Worm (Caenorhabditis elegans): Measurements from ENCODE around the gene F18C5.10.

F18C5.10 gene

ce11 chrII:6582758-6583157 is 21.5 kb upstream of the F18C5.10 start, which contains the start of gene C56C10.4 (continued):
- TF ChIP-seq tlp-1 (tag; optimal IDR thresholded peaks at IDR 0.05), result no peak

- TF ChIP-seq efl-1 (optimal IDR thresholded peaks at IDR 0.05) (no peak), efl-1 (GFP tag; optimal IDR thresholded peaks at IDR 0.05 in 1 of 2) (peak in 1 of 2 experiments; percentile 28), snu-23 (GFP tag; optimal IDR thresholded peaks at IDR 0.05) (no peak)
Observed at ce11 chrII:6581236-6581635, 20.0 kb upstream of the F18C5.10 start, which contains the start of gene C56C10.6. Gene C56C10.6, minus strand, starts transcription at chrII:6581336.

DNA sequence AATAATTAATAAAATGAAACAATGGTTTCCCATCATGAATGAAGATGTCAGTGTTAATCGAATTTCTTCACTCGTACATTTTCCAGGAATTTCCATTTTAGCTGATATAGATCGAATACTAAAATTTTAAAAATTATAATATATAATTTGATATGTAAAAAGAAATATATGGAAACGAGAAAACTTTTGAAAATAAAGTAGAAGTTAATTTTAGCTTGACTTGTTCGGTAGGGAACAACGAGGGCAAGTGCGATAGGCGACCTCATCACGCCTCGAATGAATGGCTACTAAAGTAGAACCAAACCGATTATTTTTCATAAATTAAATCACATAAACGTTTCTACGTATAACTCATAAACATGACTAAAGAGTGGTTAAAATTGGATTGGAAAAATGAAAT is 17.1 kb upstream of the F18C5.10 start, which contains the start of gene sra-31:
Gene sra-31, minus strand, starts transcription at position 101 of the 400 bp plus-strand sequence.
- no peak for TF ChIP-seq C34B4.2 (tag; optimal IDR thresholded peaks at IDR 0.05)
- TF ChIP-seq ceh-82 (tag; optimal IDR thresholded peaks at IDR 0.05), result no peak
- no peak for TF ChIP-seq tbx-2 (tag; optimal IDR thresholded peaks at IDR 0.05)
- TF ChIP-seq nhr-19 (GFP tag; conservative IDR thresholded peaks at IDR 0.05), result no peak

ce11 chrII:6575647-6576046 is 14.4 kb upstream of the F18C5.10 start, which contains the start of gene sra-29:
Gene sra-29, minus strand, starts transcription at chrII:6575747.
- TF ChIP-seq pag-3 (tag; optimal IDR thresholded peaks at IDR 0.05; ENCODE audit: borderline replicate concordance, insufficient read depth) (no peak), C04F5.9 (tag; optimal IDR thresholded peaks at IDR 0.05) (no peak), ceh-82 (tag; optimal IDR thresholded peaks at IDR 0.05) (no peak)

ce11 chrII:6573677-6574076 is 12.4 kb upstream of the F18C5.10 start, which contains the start of gene sra-28:
Gene sra-28, minus strand, starts transcription at chrII:6573777.
- TF ChIP-seq F16B12.6 (tag; optimal IDR thresholded peaks at IDR 0.05) (no peak), nhr-11 (tag; optimal IDR thresholded peaks at IDR 0.05) (no peak), C34B4.2 (tag; optimal IDR thresholded peaks at IDR 0.05) (no peak), egl-27 (tag; optimal IDR thresholded peaks at IDR 0.05) (no peak), lin-14 (GFP tag; optimal IDR thresholded peaks at IDR 0.05) (no peak), efl-3 (GFP tag; optimal IDR thresholded peaks at IDR 0.05) (no peak), zip-4 (GFP tag; optimal IDR thresholded peaks at IDR 0.05) (no peak)

- no peak for TF ChIP-seq lin-35 (GFP tag; optimal IDR thresholded peaks at IDR 0.05)
- TF ChIP-seq rnt-1 (tag; optimal IDR thresholded peaks at IDR 0.05), result no peak
- TF ChIP-seq fkh-10 (GFP tag; optimal IDR thresholded peaks at IDR 0.05), result no peak
- TF ChIP-seq aha-1 (tag; optimal IDR thresholded peaks at IDR 0.05), result no peak
- TF ChIP-seq unc-130 (tag; optimal IDR thresholded peaks at IDR 0.05), result no peak
- TF ChIP-seq swsn-7 (tag; optimal IDR thresholded peaks at IDR 0.05), result no peak
- no peak for TF ChIP-seq fkh-8 (tag; optimal IDR thresholded peaks at IDR 0.05)
Observed at ce11 chrII:6568707-6569106, 7.5 kb upstream of the F18C5.10 start, which contains the start of gene sra-27. Gene sra-27, plus strand, starts transcription at chrII:6569007.

ce11 chrII:6566628-6567180 is 5.5 kb upstream of the F18C5.10 start, which contains the start of the genes F18C5.5 and F18C5.9:
Gene F18C5.5, minus strand, starts transcription at chrII:6566728.
Gene F18C5.9, plus strand, starts transcription at chrII:6567130.
- TF ChIP-seq blmp-1 (tag; optimal IDR thresholded peaks at IDR 0.05), result peak; percentile 58
- no peak for TF ChIP-seq zip-4 (GFP tag; optimal IDR thresholded peaks at IDR 0.05)
- no peak for TF ChIP-seq aha-1 (tag; optimal IDR thresholded peaks at IDR 0.05)

ce11 chrII:6565077-6565476 is 3.8 kb upstream of the F18C5.10 start, which contains the start of gene mpz-3:
Gene mpz-3, minus strand, starts transcription at chrII:6565396.
- no peak for TF ChIP-seq nhr-76 (tag; optimal IDR thresholded peaks at IDR 0.05)
- peak in 2 of 3 experiments; percentile 17 to 49 for TF ChIP-seq ceh-82 (tag; optimal IDR thresholded peaks at IDR 0.05)
- peak; percentile 70 for TF ChIP-seq snu-23 (GFP tag; optimal IDR thresholded peaks at IDR 0.05)
- TF ChIP-seq lin-14 (GFP tag; optimal IDR thresholded peaks at IDR 0.05), result no peak
- peak; percentile 51 for TF ChIP-seq mep-1 (tag; optimal IDR thresholded peaks at IDR 0.05)
- no peak for TF ChIP-seq vab-15 (tag; optimal IDR thresholded peaks at IDR 0.05)
- TF ChIP-seq efl-3 (GFP tag; optimal IDR thresholded peaks at IDR 0.05), result no peak
- TF ChIP-seq rnt-1 (tag; optimal IDR thresholded peaks at IDR 0.05), result peak; percentile 56
- no peak for TF ChIP-seq alr-1 (tag; optimal IDR thresholded peaks at IDR 0.05; ENCODE audit: borderline replicate concordance)
- no peak for TF ChIP-seq unc-62 (GFP tag; optimal IDR thresholded peaks at IDR 0.05)
- peak; percentile 24 for TF ChIP-seq fkh-10 (GFP tag; optimal IDR thresholded peaks at IDR 0.05)
- TF ChIP-seq skn-1 (tag; optimal IDR thresholded peaks at IDR 0.05), result peak; percentile 20
- peak; percentile 49 for TF ChIP-seq nhr-71 (tag; optimal IDR thresholded peaks at IDR 0.05)
- peak; percentile 51 for TF ChIP-seq nhr-20 (tag; optimal IDR thresholded peaks at IDR 0.05)
- TF ChIP-seq dsc-1 (tag; optimal IDR thresholded peaks at IDR 0.05), result peak; percentile 34
- peak; percentile 9 for TF ChIP-seq lir-3 (tag; optimal IDR thresholded peaks at IDR 0.05; ENCODE audit: poor library complexity)
- TF ChIP-seq swsn-7 (tag; optimal IDR thresholded peaks at IDR 0.05), result peak; percentile 45
- no peak for TF ChIP-seq pqm-1 (tag; optimal IDR thresholded peaks at IDR 0.05)
- peak; percentile 31 for TF ChIP-seq nhr-77 (tag; optimal IDR thresholded peaks at IDR 0.05)
- TF ChIP-seq fkh-8 (tag; optimal IDR thresholded peaks at IDR 0.05), result no peak
